Fruit fly (Drosophila melanogaster): ENCODE data around the gene Septin2.

Gene Septin2

dm6 chr3R:20552093-20552492 lies 36.1 kb downstream of the Septin2 start, which contains the start of gene Stat92E:
TSS of gene Stat92E (minus strand) at chr3R:20552311.
- no peak for TF ChIP-seq Ets21C (GFP tag; optimal IDR thresholded peaks at IDR 0.05)
- TF ChIP-seq cyc (GFP tag; optimal IDR thresholded peaks at IDR 0.05): no peak
- TF ChIP-seq achi (GFP tag; optimal IDR thresholded peaks at IDR 0.05): no peak
- no peak for TF ChIP-seq CG10669 (GFP tag; optimal IDR thresholded peaks at IDR 0.05)
- TF ChIP-seq CG6792 (GFP tag; optimal IDR thresholded peaks at IDR 0.05): no peak
- TF ChIP-seq Hr4 (GFP tag; optimal IDR thresholded peaks at IDR 0.05): no peak
- no peak for TF ChIP-seq CG6808 (GFP tag; optimal IDR thresholded peaks at IDR 0.05)
- no peak for TF ChIP-seq CG6276 (GFP tag; optimal IDR thresholded peaks at IDR 0.05)
- TF ChIP-seq OdsH (GFP tag; optimal IDR thresholded peaks at IDR 0.05): no peak
- TF ChIP-seq CG31627 (GFP tag; optimal IDR thresholded peaks at IDR 0.05): no peak
- TF ChIP-seq esn (GFP tag; optimal IDR thresholded peaks at IDR 0.05): no peak
- TF ChIP-seq pdm3 (GFP tag; optimal IDR thresholded peaks at IDR 0.05): no peak
- no peak for TF ChIP-seq CG1621 (tag; optimal IDR thresholded peaks at IDR 0.05)
- no peak for TF ChIP-seq acj6 (GFP tag; optimal IDR thresholded peaks at IDR 0.05)
- TF ChIP-seq Smox (GFP tag; optimal IDR thresholded peaks at IDR 0.05): no peak
- TF ChIP-seq CG9139 (GFP tag; optimal IDR thresholded peaks at IDR 0.05): no peak
- TF ChIP-seq CG11902 (GFP tag; optimal IDR thresholded peaks at IDR 0.05): no peak
- no peak for TF ChIP-seq lz (GFP tag; optimal IDR thresholded peaks at IDR 0.05)
- TF ChIP-seq ss (GFP tag; optimal IDR thresholded peaks at IDR 0.05): no peak

- TF ChIP-seq Sox14 (GFP tag; optimal IDR thresholded peaks at IDR 0.05): no peak
- no peak for TF ChIP-seq CG7368 (GFP tag; optimal IDR thresholded peaks at IDR 0.05)
- TF ChIP-seq Lpt (GFP tag; optimal IDR thresholded peaks at IDR 0.05): no peak
- TF ChIP-seq Hr38 (GFP tag; optimal IDR thresholded peaks at IDR 0.05): no peak
- TF ChIP-seq CG8632 (GFP tag; optimal IDR thresholded peaks at IDR 0.05): no peak
- peak; percentile 48; the same call in 2 of the 3 replicates for TF ChIP-seq eg (GFP tag; IDR thresholded peaks at IDR 0.05)
- no peak for TF ChIP-seq esn (GFP tag; optimal IDR thresholded peaks at IDR 0.05)
- TF ChIP-seq CG16779 (tag; optimal IDR thresholded peaks at IDR 0.05): no peak
- no peak for TF ChIP-seq Sox15 (GFP tag; optimal IDR thresholded peaks at IDR 0.05)
- no peak for TF ChIP-seq CG8119 (GFP tag; IDR thresholded peaks at IDR 0.05)
- peak; percentile 26 for TF ChIP-seq Eip78C (GFP tag)
- no peak for TF ChIP-seq CG11294 (GFP tag; IDR thresholded peaks at IDR 0.05)
- no peak for TF ChIP-seq CG9139 (GFP tag; optimal IDR thresholded peaks at IDR 0.05)
- TF ChIP-seq salr (GFP tag; optimal IDR thresholded peaks at IDR 0.05): no peak
- TF ChIP-seq CG10631 (GFP tag; optimal IDR thresholded peaks at IDR 0.05): no peak
- TF ChIP-seq CG8319 (GFP tag; optimal IDR thresholded peaks at IDR 0.05): no peak
- TF ChIP-seq vri (GFP tag; optimal IDR thresholded peaks at IDR 0.05): no peak
- peak; percentile 89 for TF ChIP-seq fkh (GFP tag; optimal IDR thresholded peaks at IDR 0.05)
Observed at dm6 chr3R:20551487-20552079, 36.6 kb downstream of the Septin2 start.

- TF ChIP-seq Met (GFP tag; optimal IDR thresholded peaks at IDR 0.05): peak; percentile 6
- TF ChIP-seq Blimp-1 (GFP tag; optimal IDR thresholded peaks at IDR 0.05): no peak
- TF ChIP-seq Hr4 (GFP tag; optimal IDR thresholded peaks at IDR 0.05): no peak
- no peak for TF ChIP-seq Ets21C (GFP tag; optimal IDR thresholded peaks at IDR 0.05)
- TF ChIP-seq Sox15 (GFP tag; optimal IDR thresholded peaks at IDR 0.05): no peak
- no peak for TF ChIP-seq lz (GFP tag; optimal IDR thresholded peaks at IDR 0.05)
- TF ChIP-seq cyc (GFP tag; optimal IDR thresholded peaks at IDR 0.05): no peak
- no peak for TF ChIP-seq Hr39 (GFP tag; optimal IDR thresholded peaks at IDR 0.05)
- TF ChIP-seq Sox102F (GFP tag; optimal IDR thresholded peaks at IDR 0.05): peak; percentile 48
- peak; percentile 62 for TF ChIP-seq CG16779 (tag; optimal IDR thresholded peaks at IDR 0.05)
- TF ChIP-seq Lpt (GFP tag; optimal IDR thresholded peaks at IDR 0.05): peak; percentile 44
- peak; percentile 21 for TF ChIP-seq CG7368 (GFP tag; optimal IDR thresholded peaks at IDR 0.05)
- TF ChIP-seq acj6 (GFP tag; optimal IDR thresholded peaks at IDR 0.05): no peak
- TF ChIP-seq OdsH (GFP tag; optimal IDR thresholded peaks at IDR 0.05): peak; percentile 10
- no peak for TF ChIP-seq Smox (GFP tag; optimal IDR thresholded peaks at IDR 0.05)
- peak; percentile 16 for TF ChIP-seq Sox14 (GFP tag; optimal IDR thresholded peaks at IDR 0.05)
- TF ChIP-seq CG34406 (GFP tag; optimal IDR thresholded peaks at IDR 0.05): no peak
- TF ChIP-seq CG9139 (GFP tag; optimal IDR thresholded peaks at IDR 0.05): peak; percentile 67
- no peak for TF ChIP-seq CG11902 (GFP tag; optimal IDR thresholded peaks at IDR 0.05)
- TF ChIP-seq svp (GFP tag): peak; percentile 73
- TF ChIP-seq CG11294 (GFP tag; IDR thresholded peaks at IDR 0.05): no peak; the same call in 1 of the 2 replicates
- TF ChIP-seq topi (GFP tag; optimal IDR thresholded peaks at IDR 0.05): peak; percentile 39
- no peak for TF ChIP-seq CG31627 (GFP tag; optimal IDR thresholded peaks at IDR 0.05)
- TF ChIP-seq pdm3 (GFP tag; optimal IDR thresholded peaks at IDR 0.05): no peak
- no peak for TF ChIP-seq dac (GFP tag; optimal IDR thresholded peaks at IDR 0.05)
- TF ChIP-seq net (GFP tag; optimal IDR thresholded peaks at IDR 0.05): peak; percentile 43
- TF ChIP-seq CG6276 (GFP tag; optimal IDR thresholded peaks at IDR 0.05): peak; percentile 59
- no peak for TF ChIP-seq CG8632 (GFP tag; optimal IDR thresholded peaks at IDR 0.05)
Observed at dm6 chr3R:20550632-20551486, 37.3 kb downstream of the Septin2 start.
